ENCODE assay signal across 1 fruit fly cellular context in genomic region chrX:15733995-15734394, dm6.
TF ChIP-seq lines count a peak whose summit lies in the region.

TSS of gene CG12379 (minus strand) at chrX:15733996.
TSS of gene MagR (plus strand) at chrX:15734270.

TF ChIP-seq in whole organism, embryonic, 481 proteins besides CTCF, POLR2A, EP300 and RAD21 (continued from another document):
- TF ChIP-seq Scr (GFP tag; IDR thresholded peaks at IDR 0.05; lab: Robert Waterston, UW; ENCODE audit: partially characterized antibody): peak; percentile 83
- TF ChIP-seq CG32772 (GFP tag; IDR thresholded peaks at IDR 0.05; lab: Robert Waterston, UW): peak; percentile 53; the same call in 1 of the 2 replicates
- TF ChIP-seq gem (tag; optimal IDR thresholded peaks at IDR 0.05; lab: Kevin White, UChicago): no peak
- peak; percentile 77 for TF ChIP-seq CG14860 (GFP tag; IDR thresholded peaks at IDR 0.05; lab: Robert Waterston, UW; ENCODE audit: partially characterized antibody)
- peak; percentile 65 for TF ChIP-seq al (GFP tag; IDR thresholded peaks at IDR 0.05; lab: Robert Waterston, UW)
- no peak for TF ChIP-seq CG15011 (GFP tag; optimal IDR thresholded peaks at IDR 0.05; lab: Kevin White, UChicago)
- no peak for TF ChIP-seq sd (tag; optimal IDR thresholded peaks at IDR 0.05; lab: Kevin White, UChicago)
